Worm (Caenorhabditis elegans): Measurements from ENCODE around the gene F02D10.6.

DNA sequence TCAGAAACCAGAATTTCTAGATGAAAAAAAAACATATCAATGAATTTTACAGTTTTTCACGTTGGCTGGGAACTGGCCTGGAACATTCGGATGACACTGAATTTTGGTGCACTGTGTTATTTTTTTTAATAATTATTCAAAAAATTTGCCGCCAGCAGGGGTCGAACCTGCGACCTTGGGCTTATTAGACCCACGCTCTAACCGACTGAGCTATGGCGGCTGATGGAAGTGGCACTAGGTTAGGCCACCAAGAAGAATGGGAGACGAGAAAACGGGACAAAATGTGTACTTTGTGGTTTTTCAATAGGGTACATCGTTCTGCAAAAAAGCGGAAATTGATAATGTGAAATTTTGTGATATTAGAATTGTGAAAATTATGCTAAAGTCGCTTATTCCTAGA is 36.5 kb downstream of the F02D10.6 start:
- TF ChIP-seq elt-3 (tag; optimal IDR thresholded peaks at IDR 0.05) (no peak), nhr-11 (tag; optimal IDR thresholded peaks at IDR 0.05) (no peak), snpc-4 (tag; optimal IDR thresholded peaks at IDR 0.05) (no peak)
